Fruit fly (Drosophila melanogaster): ENCODE data around the gene Cpr67Fa1.

dm6 chr3L:10863925-10864324, 25.9 kb upstream of the Cpr67Fa1 start:
- no peak for TF ChIP-seq salr (GFP tag; optimal IDR thresholded peaks at IDR 0.05)
- TF ChIP-seq Hr39 (GFP tag; optimal IDR thresholded peaks at IDR 0.05), result no peak
- TF ChIP-seq OdsH (GFP tag; optimal IDR thresholded peaks at IDR 0.05), result no peak
- TF ChIP-seq Eip75B (GFP tag; optimal IDR thresholded peaks at IDR 0.05), result no peak
- no peak for TF ChIP-seq Ets21C (GFP tag; optimal IDR thresholded peaks at IDR 0.05)
- TF ChIP-seq CG8632 (GFP tag; optimal IDR thresholded peaks at IDR 0.05), result no peak
- TF ChIP-seq CG7368 (GFP tag; optimal IDR thresholded peaks at IDR 0.05), result no peak
- TF ChIP-seq Smox (GFP tag; optimal IDR thresholded peaks at IDR 0.05), result no peak
- TF ChIP-seq CG11762 (GFP tag; optimal IDR thresholded peaks at IDR 0.05; ENCODE audit: insufficient read depth), result no peak

Measured in whole organism, prepupa.